Fruit fly (Drosophila melanogaster) whole organism, embryonic: Measurements from ENCODE around the gene Alg9.

Experiments
- Ada2b ChIP-seq: fragments of 200-800 bp; sonication (Bioruptor generic); IDR thresholded peaks from 2 replicates; pipeline ENCODE4 v1.3.6; 2022; ENCODE audit warnings: missing biosample characterization, missing genetic modification characterization
- Atf-2 ChIP-seq: fragments of 200-800 bp; sonication (Bioruptor generic); optimal IDR thresholded peaks from 2 replicates; lab custom pipeline; 2016; ENCODE audit warnings: missing biosample characterization, missing genetic modification characterization
- BtbVII ChIP-seq: fragments of 200-800 bp; sonication (Bioruptor generic); optimal IDR thresholded peaks from 3 replicates; lab custom pipeline; 2017; ENCODE audit warnings: missing biosample characterization, mild to moderate bottlenecking, missing genetic modification characterization
- CG10321 ChIP-seq: fragments of 200-800 bp; sonication (Bioruptor generic); IDR thresholded peaks from 2 replicates; pipeline ENCODE4 v1.3.6; 2022; ENCODE audit warnings: missing biosample characterization, missing genetic modification characterization
- CG10366 ChIP-seq: fragments of 200-800 bp; sonication (Bioruptor generic); IDR thresholded peaks from 2 replicates; pipeline ENCODE4 v1.3.6; 2022; ENCODE audit warnings: missing biosample characterization, missing genetic modification characterization
- CG10462 ChIP-seq: fragments of 200-800 bp; sonication (Bioruptor generic); optimal IDR thresholded peaks from 2 replicates; lab custom pipeline; 2016; ENCODE audit warnings: missing biosample characterization, missing genetic modification characterization
- CG10979 ChIP-seq: fragments of 200-800 bp; sonication (Bioruptor generic); optimal IDR thresholded peaks from 2 replicates; lab custom pipeline; 2018; ENCODE audit warnings: missing biosample characterization, mild to moderate bottlenecking, missing genetic modification characterization, moderate library complexity
- CG13894 ChIP-seq: fragments of 200-800 bp; sonication (Bioruptor generic); optimal IDR thresholded peaks from 3 replicates; lab custom pipeline; 2018; ENCODE audit warnings: missing biosample characterization, mild to moderate bottlenecking, missing genetic modification characterization, moderate library complexity
- CG14441 ChIP-seq: fragments of 200-800 bp; sonication (Bioruptor generic); IDR thresholded peaks from 2 replicates; pipeline ENCODE4 v1.3.6; 2022; ENCODE audit warnings: missing biosample characterization, missing genetic modification characterization
- CG17912 ChIP-seq: fragments of 200-800 bp; sonication (Bioruptor generic); optimal IDR thresholded peaks from 2 replicates; lab custom pipeline; 2018; ENCODE audit warnings: missing biosample characterization, mild to moderate bottlenecking, missing genetic modification characterization
- CG18619 ChIP-seq: fragments of 200-800 bp; sonication (Bioruptor generic); optimal IDR thresholded peaks from 3 replicates; lab custom pipeline; 2017; ENCODE audit warnings: missing biosample characterization, mild to moderate bottlenecking, missing genetic modification characterization
- CG4424 ChIP-seq: fragments of 200-800 bp; sonication (Bioruptor generic); optimal IDR thresholded peaks from 3 replicates; lab custom pipeline; 2016; ENCODE audit warnings: missing biosample characterization, missing genetic modification characterization
- CG8281 ChIP-seq: fragments of 200-800 bp; sonication (Bioruptor generic); optimal IDR thresholded peaks from 2 replicates; lab custom pipeline; 2018; ENCODE audit warnings: missing biosample characterization, mild to moderate bottlenecking, missing genetic modification characterization, moderate library complexity
- CG9797 ChIP-seq: fragments of 200-800 bp; sonication (Bioruptor generic); optimal IDR thresholded peaks from 3 replicates; lab custom pipeline; 2018; ENCODE audit warnings: missing biosample characterization, mild to moderate bottlenecking, missing genetic modification characterization
- CkIIα-i1 ChIP-seq: fragments of 200-800 bp; sonication (Bioruptor generic); IDR thresholded peaks from 2 replicates; pipeline ENCODE4 v1.3.6; 2022; ENCODE audit warnings: missing biosample characterization, missing genetic modification characterization
- Hr78 ChIP-seq, 2 experiments: fragments of 200-800 bp in 1 of 2; fragments of >200 bp in 1 of 2; sonication (Bioruptor generic) in 1 of 2; optimal IDR thresholded peaks; 2 replicates each; lab custom pipeline; 2017 to 2019; ENCODE audit warnings: missing biosample characterization in 2 of 2, missing genetic modification characterization in 2 of 2, mild to moderate bottlenecking in 1 of 2, moderate library complexity in 1 of 2
- Lpt ChIP-seq: fragments of >200 bp; optimal IDR thresholded peaks from 2 replicates; lab custom pipeline; 2018; ENCODE audit warnings: missing biosample characterization, missing genetic modification characterization
- Mad ChIP-seq: fragments of 200-800 bp; sonication (Bioruptor generic); optimal IDR thresholded peaks from 2 replicates; lab custom pipeline; 2016; ENCODE audit warnings: missing biosample characterization, missing genetic modification characterization
- Meics ChIP-seq: fragments of 200-800 bp; sonication (Bioruptor generic); optimal IDR thresholded peaks from 2 replicates; lab custom pipeline; 2017; ENCODE audit warnings: missing biosample characterization, mild to moderate bottlenecking, missing genetic modification characterization
- Mes4 ChIP-seq: fragments of 200-800 bp; sonication (Bioruptor generic); optimal IDR thresholded peaks from 2 replicates; lab custom pipeline; 2016; ENCODE audit warnings: missing biosample characterization, missing genetic modification characterization
- Nf-YC ChIP-seq: fragments of 200-800 bp; optimal IDR thresholded peaks from 3 replicates; lab custom pipeline; 2019; ENCODE audit warnings: missing biosample characterization, mild to moderate bottlenecking, missing genetic modification characterization, moderate library complexity
- Poxn ChIP-seq: fragments of 200-800 bp; sonication (Bioruptor generic); IDR thresholded peaks from 2 replicates; pipeline ENCODE4 v1.3.6; 2022; ENCODE audit warnings: missing biosample characterization, missing genetic modification characterization
- Xrp1 ChIP-seq: fragments of 200-800 bp; sonication (Bioruptor generic); IDR thresholded peaks from 2 replicates; pipeline ENCODE4 v1.3.6; 2022; ENCODE audit warnings: missing biosample characterization, missing genetic modification characterization
- bsh ChIP-seq, 2 experiments: fragments of 200-800 bp; sonication (Bioruptor generic); optimal IDR thresholded peaks; 2 replicates each; lab custom pipeline; 2017 to 2018; ENCODE audit warnings: mild to moderate bottlenecking in 2 of 2, missing biosample characterization in 2 of 2, missing genetic modification characterization in 2 of 2, moderate library complexity in 1 of 2
- ci ChIP-seq: fragments of 200-800 bp; sonication (Bioruptor generic); IDR thresholded peaks from 3 replicates; pipeline ENCODE4 v1.3.6; 2022; ENCODE audit warnings: missing biosample characterization, missing genetic modification characterization
- crc ChIP-seq: fragments of 200-800 bp; sonication (Bioruptor generic); optimal IDR thresholded peaks from 2 replicates; lab custom pipeline; 2016; ENCODE audit warnings: missing biosample characterization, missing genetic modification characterization
- crp ChIP-seq, 2 experiments: fragments of 200-800 bp; sonication (Bioruptor generic); optimal IDR thresholded peaks; 2 replicates in 1 of 2; 3 replicates in 1 of 2; lab custom pipeline; 2017; ENCODE audit warnings: missing biosample characterization in 2 of 2, missing genetic modification characterization in 2 of 2, mild to moderate bottlenecking in 1 of 2, moderate library complexity in 1 of 2
- cwo ChIP-seq: fragments of 200-800 bp; sonication (Bioruptor generic); optimal IDR thresholded peaks from 3 replicates; lab custom pipeline; 2017; ENCODE audit warnings: missing biosample characterization, missing genetic modification characterization, mild to moderate bottlenecking, moderate library complexity, missing genetic modification reagents
- emc ChIP-seq: fragments of 200-800 bp; sonication (Bioruptor generic); optimal IDR thresholded peaks from 2 replicates; lab custom pipeline; 2016; ENCODE audit warnings: missing biosample characterization, missing genetic modification characterization
- fd96Cb ChIP-seq: fragments of 200-800 bp; sonication (Bioruptor generic); optimal IDR thresholded peaks from 2 replicates; lab custom pipeline; 2018; ENCODE audit warnings: missing biosample characterization, mild to moderate bottlenecking, missing genetic modification characterization, moderate library complexity
- gce ChIP-seq: fragments of 200-800 bp; sonication (Bioruptor generic); IDR thresholded peaks from 3 replicates; pipeline ENCODE4 v1.3.6; 2022; ENCODE audit warnings: missing biosample characterization, missing genetic modification characterization
- gsb-n ChIP-seq: fragments of 200-800 bp; sonication (Bioruptor generic); optimal IDR thresholded peaks from 3 replicates; lab custom pipeline; 2018; ENCODE audit warnings: missing biosample characterization, mild to moderate bottlenecking, missing genetic modification characterization
- ham ChIP-seq: fragments of 200-800 bp; sonication (Bioruptor generic); IDR thresholded peaks from 2 replicates; pipeline ENCODE4 v1.3.6; 2022; ENCODE audit warnings: missing biosample characterization, missing genetic modification characterization
- jumu ChIP-seq: fragments of 200-800 bp; sonication (Bioruptor generic); optimal IDR thresholded peaks from 3 replicates; lab custom pipeline; 2016; ENCODE audit warnings: missing biosample characterization, missing genetic modification characterization
- knrl ChIP-seq: fragments of 200-800 bp; sonication (Bioruptor generic); IDR thresholded peaks from 3 replicates; pipeline ENCODE4 v1.3.6; 2022; ENCODE audit warnings: missing biosample characterization, missing genetic modification characterization; ENCODE audit not compliant: partially characterized antibody
- lab ChIP-seq: fragments of 200-800 bp; sonication (Bioruptor generic); optimal IDR thresholded peaks from 3 replicates; lab custom pipeline; 2017; ENCODE audit warnings: missing biosample characterization, missing genetic modification characterization, mild to moderate bottlenecking, moderate library complexity, missing genetic modification reagents
- lilli ChIP-seq: fragments of 200-800 bp; sonication (Bioruptor generic); optimal IDR thresholded peaks from 3 replicates; lab custom pipeline; 2016; ENCODE audit warnings: missing biosample characterization, missing genetic modification characterization
- lola ChIP-seq, 3 experiments: fragments of >200 bp in 2 of 3; fragments of 200-800 bp in 1 of 3; sonication (Bioruptor generic) in 1 of 3; optimal IDR thresholded peaks; 2 replicates each; lab custom pipeline; 2017 to 2019; ENCODE audit warnings: missing biosample characterization in 3 of 3, missing genetic modification characterization in 3 of 3, mild to moderate bottlenecking in 1 of 3, moderate library complexity in 1 of 3
- maf-S ChIP-seq: fragments of 200-800 bp; sonication (Bioruptor generic); optimal IDR thresholded peaks from 2 replicates; lab custom pipeline; 2016; ENCODE audit warnings: missing biosample characterization, missing genetic modification characterization
- onecut ChIP-seq: fragments of 200-800 bp; sonication (Bioruptor generic); IDR thresholded peaks from 2 replicates; pipeline ENCODE4 v1.3.6; 2022; ENCODE audit warnings: missing biosample characterization, missing genetic modification characterization
- p53 ChIP-seq: fragments of 200-800 bp; sonication (Bioruptor generic); optimal IDR thresholded peaks from 2 replicates; lab custom pipeline; 2016; ENCODE audit warnings: missing biosample characterization, missing genetic modification characterization
- pan ChIP-seq, 4 experiments: fragments of >200 bp in 3 of 4; fragments of 200-800 bp in 1 of 4; sonication (Bioruptor generic) in 1 of 4; optimal IDR thresholded peaks in 3 of 4; IDR thresholded peaks in 1 of 4; 2 replicates each; pipeline versions ENCODE4 v1.3.6 to Lab custom; 2017 to 2022; ENCODE audit warnings: missing biosample characterization in 2 of 4, missing genetic modification characterization in 2 of 4, mixed read lengths in 1 of 4
- pnt ChIP-seq: fragments of 200-800 bp; sonication (Bioruptor generic); optimal IDR thresholded peaks from 3 replicates; lab custom pipeline; 2016; ENCODE audit warnings: missing biosample characterization, missing genetic modification characterization
- pros ChIP-seq: fragments of 200-800 bp; sonication (Bioruptor generic); optimal IDR thresholded peaks from 3 replicates; lab custom pipeline; 2019; ENCODE audit warnings: missing biosample characterization, mild to moderate bottlenecking, missing genetic modification characterization, moderate library complexity
- repo ChIP-seq: fragments of 200-800 bp; sonication (Bioruptor generic); optimal IDR thresholded peaks from 2 replicates; lab custom pipeline; 2016; ENCODE audit warnings: missing biosample characterization, missing genetic modification characterization
- ro ChIP-seq: fragments of 200-800 bp; sonication (Bioruptor generic); IDR thresholded peaks from 2 replicates; pipeline ENCODE4 v1.3.6; 2022; ENCODE audit warnings: missing biosample characterization, missing genetic modification characterization
- scrt ChIP-seq: fragments of 200-800 bp; sonication (Bioruptor generic); optimal IDR thresholded peaks from 2 replicates; lab custom pipeline; 2018; ENCODE audit warnings: missing biosample characterization, mild to moderate bottlenecking, missing genetic modification characterization, moderate library complexity
- slbo ChIP-seq: fragments of 200-800 bp; sonication (Bioruptor generic); IDR thresholded peaks from 2 replicates; pipeline ENCODE4 v1.3.6; 2022; ENCODE audit warnings: missing biosample characterization, missing genetic modification characterization
- sna ChIP-seq: fragments of 200-800 bp; sonication (Bioruptor generic); IDR thresholded peaks from 2 replicates; pipeline ENCODE4 v1.3.6; 2022; ENCODE audit warnings: missing biosample characterization, missing genetic modification characterization; ENCODE audit not compliant: partially characterized antibody
- wor ChIP-seq: fragments of 200-800 bp; sonication (Bioruptor generic); IDR thresholded peaks from 2 replicates; pipeline ENCODE4 v1.3.6; 2022; ENCODE audit warnings: missing biosample characterization, missing genetic modification characterization

Gene Alg9

dm6 chr3R:25221203-25221807 is at the start of gene Alg9 (continued):
- TF ChIP-seq ci (GFP tag; lab: Robert Waterston, UW) (no peak), ro (no peak), p53 (GFP tag; lab: Kevin White, UChicago) (no peak), ham (GFP tag; lab: Robert Waterston, UW) (no peak), BtbVII (GFP tag; lab: Kevin White, UChicago) (no peak), lola (GFP tag; optimal IDR thresholded peaks at IDR 0.05; lab: Kevin White, UChicago) (peak in 1 of 3 experiments; percentile 71), bsh (GFP tag; optimal IDR thresholded peaks at IDR 0.05; lab: Kevin White, UChicago) (no peak), knrl (peak; percentile 89), pros (no peak), lab (GFP tag; lab: Kevin White, UChicago) (no peak), Nf-YC (tag; lab: Kevin White, UChicago) (no peak), slbo (no peak), CG10366 (no peak), fd96Cb (tag; lab: Kevin White, UChicago) (no peak), CG13894 (tag; lab: Kevin White, UChicago) (no peak), crc (no peak), CG8281 (tag; lab: Kevin White, UChicago) (no peak), CG4424 (GFP tag; lab: Kevin White, UChicago) (no peak), emc (no peak), Xrp1 (GFP tag; lab: Robert Waterston, UW) (no peak), repo (GFP tag; lab: Kevin White, UChicago) (no peak), gsb-n (no peak), Mes4 (GFP tag; lab: Kevin White, UChicago) (no peak), sna (GFP tag; lab: Robert Waterston, UW) (peak; percentile 89), Ada2b (GFP tag; lab: Robert Waterston, UW) (no peak), Poxn (GFP tag; lab: Robert Waterston, UW) (no peak), Atf-2 (GFP tag; lab: Kevin White, UChicago) (no peak), CG10462 (GFP tag; lab: Kevin White, UChicago) (no peak), pan (optimal IDR thresholded peaks at IDR 0.05; lab: Kevin White, UChicago) (no peak), pan (GFP tag; optimal IDR thresholded peaks at IDR 0.05 in 1 of 2, IDR thresholded peaks at IDR 0.05 in 1 of 2) (no peak), wor (GFP tag; lab: Robert Waterston, UW) (no peak), cwo (no peak), CG10979 (tag; lab: Kevin White, UChicago) (no peak), crp (GFP tag; optimal IDR thresholded peaks at IDR 0.05; lab: Kevin White, UChicago) (no peak), CG10321 (GFP tag; lab: Robert Waterston, UW) (no peak), CkIIα-i1 (GFP tag; lab: Robert Waterston, UW) (no peak), Mad (peak; percentile 3), lilli (no peak), onecut (GFP tag; lab: Robert Waterston, UW) (peak; percentile 50; the same call in 1 of the 2 replicates), maf-S (GFP tag; lab: Kevin White, UChicago) (no peak), CG14441 (GFP tag; lab: Robert Waterston, UW) (no peak), CG9797 (GFP tag; lab: Kevin White, UChicago) (peak; percentile 21), CG18619 (GFP tag; lab: Kevin White, UChicago) (no peak), Meics (GFP tag; lab: Kevin White, UChicago) (no peak), pnt (no peak), CG17912 (GFP tag; lab: Kevin White, UChicago) (no peak), gce (no peak), scrt (GFP tag; lab: Kevin White, UChicago) (no peak), Lpt (no peak), jumu (GFP tag; lab: Kevin White, UChicago) (no peak), Hr78 (GFP tag; optimal IDR thresholded peaks at IDR 0.05; lab: Kevin White, UChicago) (no peak)
